Fruit fly (Drosophila melanogaster) whole organism, embryonic: ENCODE results near the gene Ugt36F1.
A peak's percentile ranks its signal among the peaks of the same experiment; 100 is the strongest.

Source experiments
- Bteb2 ChIP-seq: fragments of 200-800 bp; sonication (Bioruptor generic); optimal IDR thresholded peaks from 2 replicates; lab custom pipeline; 2016; ENCODE audit warnings: missing biosample characterization, missing genetic modification characterization
- CG11085 ChIP-seq: fragments of 200-800 bp; sonication (Bioruptor generic); IDR thresholded peaks from 2 replicates; pipeline ENCODE4 v1.3.6; 2022; ENCODE audit warnings: missing biosample characterization, missing genetic modification characterization
- CG11723 ChIP-seq: fragments of 200-800 bp; sonication (Bioruptor generic); optimal IDR thresholded peaks from 2 replicates; lab custom pipeline; 2017; ENCODE audit warnings: missing biosample characterization, mild to moderate bottlenecking, missing genetic modification characterization
- CG12769 ChIP-seq: fragments of 200-800 bp; sonication (Bioruptor generic); optimal IDR thresholded peaks from 2 replicates; lab custom pipeline; 2019; ENCODE audit warnings: missing biosample characterization, mild to moderate bottlenecking, missing genetic modification characterization, moderate library complexity
- CG13424 ChIP-seq: fragments of 200-800 bp; sonication (Bioruptor generic); optimal IDR thresholded peaks from 2 replicates; lab custom pipeline; 2019; ENCODE audit warnings: missing biosample characterization, mild to moderate bottlenecking, missing genetic modification characterization, moderate library complexity
- CG15601 ChIP-seq: fragments of 200-800 bp; sonication (Bioruptor generic); optimal IDR thresholded peaks from 3 replicates; lab custom pipeline; 2019; ENCODE audit warnings: missing biosample characterization, mild to moderate bottlenecking, missing genetic modification characterization, moderate library complexity
- CG1647 ChIP-seq: fragments of 200-800 bp; sonication (Bioruptor generic); optimal IDR thresholded peaks from 3 replicates; lab custom pipeline; 2016; ENCODE audit warnings: missing biosample characterization, missing genetic modification characterization
- CG17912 ChIP-seq: fragments of 200-800 bp; sonication (Bioruptor generic); optimal IDR thresholded peaks from 2 replicates; lab custom pipeline; 2018; ENCODE audit warnings: missing biosample characterization, mild to moderate bottlenecking, missing genetic modification characterization
- CG18476 ChIP-seq: fragments of 200-800 bp; sonication (Bioruptor generic); optimal IDR thresholded peaks from 2 replicates; lab custom pipeline; 2016; ENCODE audit warnings: missing biosample characterization, mild to moderate bottlenecking, missing genetic modification characterization
- CG18619 ChIP-seq: fragments of 200-800 bp; sonication (Bioruptor generic); optimal IDR thresholded peaks from 3 replicates; lab custom pipeline; 2017; ENCODE audit warnings: missing biosample characterization, mild to moderate bottlenecking, missing genetic modification characterization
- CG18764 ChIP-seq: fragments of 200-800 bp; sonication (Bioruptor generic); optimal IDR thresholded peaks from 3 replicates; lab custom pipeline; 2016; ENCODE audit warnings: missing biosample characterization, missing genetic modification characterization
- CG34224 ChIP-seq: fragments of 200-800 bp; sonication (Bioruptor generic); IDR thresholded peaks from 3 replicates; pipeline ENCODE4 v1.3.6; 2022; ENCODE audit warnings: missing biosample characterization, missing genetic modification characterization; ENCODE audit not compliant: partially characterized antibody
- CG3838 ChIP-seq: fragments of 200-800 bp; sonication (Bioruptor generic); optimal IDR thresholded peaks from 3 replicates; lab custom pipeline; 2016; ENCODE audit warnings: missing biosample characterization, missing genetic modification characterization
- CG4404 ChIP-seq: fragments of 200-800 bp; sonication (Bioruptor generic); IDR thresholded peaks from 2 replicates; pipeline ENCODE4 v1.3.6; 2022; ENCODE audit warnings: missing biosample characterization, missing genetic modification characterization
- CG5180 ChIP-seq: fragments of 200-800 bp; sonication (Bioruptor generic); optimal IDR thresholded peaks from 3 replicates; lab custom pipeline; 2017; ENCODE audit warnings: missing biosample characterization, missing genetic modification characterization, mild to moderate bottlenecking, moderate library complexity, missing genetic modification reagents
- CG6654 ChIP-seq: fragments of 200-800 bp; sonication (Bioruptor generic); optimal IDR thresholded peaks from 2 replicates; lab custom pipeline; 2017; ENCODE audit warnings: missing biosample characterization, mild to moderate bottlenecking, missing genetic modification characterization
- CG7839 ChIP-seq: fragments of 200-800 bp; sonication (Bioruptor generic); optimal IDR thresholded peaks from 3 replicates; lab custom pipeline; 2018; ENCODE audit warnings: missing biosample characterization, mild to moderate bottlenecking, missing genetic modification characterization, moderate library complexity
- CG8290 ChIP-seq, 3 experiments: fragments of 200-800 bp; sonication (Bioruptor generic); optimal IDR thresholded peaks; 2 replicates each; lab custom pipeline; 2016 to 2019; ENCODE audit warnings: missing biosample characterization in 3 of 3, missing genetic modification characterization in 3 of 3, mild to moderate bottlenecking in 2 of 3, moderate library complexity in 1 of 3
- CrebB ChIP-seq: fragments of 200-800 bp; sonication (Bioruptor generic); optimal IDR thresholded peaks from 3 replicates; lab custom pipeline; 2018; ENCODE audit warnings: missing biosample characterization, mild to moderate bottlenecking, missing genetic modification characterization
- D19B ChIP-seq: fragments of 200-800 bp; sonication (Bioruptor generic); optimal IDR thresholded peaks from 2 replicates; lab custom pipeline; 2017; ENCODE audit warnings: missing biosample characterization, mild to moderate bottlenecking, missing genetic modification characterization
- Dbx ChIP-seq: fragments of 200-800 bp; sonication (Bioruptor generic); IDR thresholded peaks from 3 replicates; pipeline ENCODE4 v1.3.6; 2022; ENCODE audit warnings: missing biosample characterization, missing genetic modification characterization
- HLH54F ChIP-seq: fragments of 200-800 bp; sonication (Bioruptor generic); optimal IDR thresholded peaks from 3 replicates; lab custom pipeline; 2016; ENCODE audit warnings: missing biosample characterization, missing genetic modification characterization
- Kr ChIP-seq: fragments of 200-800 bp; sonication (Bioruptor generic); optimal IDR thresholded peaks from 2 replicates; lab custom pipeline; 2017; ENCODE audit warnings: missing biosample characterization, mild to moderate bottlenecking, missing genetic modification characterization
- Max ChIP-seq: fragments of 200-800 bp; sonication (Bioruptor generic); optimal IDR thresholded peaks from 2 replicates; lab custom pipeline; 2016; ENCODE audit warnings: missing biosample characterization, mild to moderate bottlenecking, missing genetic modification characterization
- Med ChIP-seq: fragments of 200-800 bp; sonication (Bioruptor generic); peaks from one replicate; lab custom pipeline; 2016; ENCODE audit warnings: missing biosample characterization, missing genetic modification characterization, mild to moderate bottlenecking, inconsistent platforms, moderate library complexity
- Meics ChIP-seq: fragments of 200-800 bp; sonication (Bioruptor generic); optimal IDR thresholded peaks from 2 replicates; lab custom pipeline; 2017; ENCODE audit warnings: missing biosample characterization, mild to moderate bottlenecking, missing genetic modification characterization
- Myb ChIP-seq: fragments of 200-800 bp; sonication (Bioruptor generic); optimal IDR thresholded peaks from 2 replicates; lab custom pipeline; 2016; ENCODE audit warnings: missing biosample characterization, missing genetic modification characterization
- NC2β ChIP-seq: fragments of 200-800 bp; sonication (Bioruptor generic); optimal IDR thresholded peaks from 2 replicates; lab custom pipeline; 2016; ENCODE audit warnings: missing biosample characterization, missing genetic modification characterization
- Neu2 ChIP-seq: fragments of 200-800 bp; sonication (Bioruptor generic); optimal IDR thresholded peaks from 3 replicates; lab custom pipeline; 2016; ENCODE audit warnings: missing biosample characterization, missing genetic modification characterization, borderline replicate concordance
- Rfx ChIP-seq: fragments of 200-800 bp; sonication (Bioruptor generic); IDR thresholded peaks from 2 replicates; pipeline ENCODE4 v1.3.6; 2022; ENCODE audit warnings: missing biosample characterization, missing genetic modification characterization
- Rx ChIP-seq: fragments of 200-800 bp; sonication (Bioruptor generic); IDR thresholded peaks from 2 replicates; pipeline ENCODE4 v1.3.6; 2022; ENCODE audit warnings: missing biosample characterization, missing genetic modification characterization
- Tbp ChIP-seq: fragments of >200 bp; optimal IDR thresholded peaks from 2 replicates; lab custom pipeline; 2018; ENCODE audit warnings: missing biosample characterization, missing genetic modification characterization
- ab ChIP-seq: fragments of 200-800 bp; sonication (Bioruptor generic); optimal IDR thresholded peaks from 2 replicates; lab custom pipeline; 2016; ENCODE audit warnings: missing biosample characterization, missing genetic modification characterization
- cas ChIP-seq: fragments of 200-800 bp; sonication (Bioruptor generic); IDR thresholded peaks from 2 replicates; pipeline ENCODE4 v1.3.6; 2022; ENCODE audit warnings: missing biosample characterization, missing genetic modification characterization
- cato ChIP-seq: fragments of 200-800 bp; sonication (Bioruptor generic); optimal IDR thresholded peaks from 2 replicates; lab custom pipeline; 2016; ENCODE audit warnings: missing biosample characterization, missing genetic modification characterization, borderline replicate concordance
- esg ChIP-seq: fragments of 200-800 bp; sonication (Bioruptor generic); conservative IDR thresholded peaks from 2 replicates; pipeline ENCODE4 v1.3.6; 2022; ENCODE audit warnings: missing biosample characterization, missing genetic modification characterization
- gcm2 ChIP-seq: fragments of 200-800 bp; sonication (Bioruptor generic); optimal IDR thresholded peaks from 2 replicates; lab custom pipeline; 2016; ENCODE audit warnings: missing biosample characterization, missing genetic modification characterization
- gt ChIP-seq: fragments of 200-800 bp; sonication (Bioruptor generic); IDR thresholded peaks from 2 replicates; pipeline ENCODE4 v1.3.6; 2022; ENCODE audit warnings: missing biosample characterization, missing genetic modification characterization
- jigr1 ChIP-seq: fragments of 200-800 bp; sonication (Bioruptor generic); IDR thresholded peaks from 3 replicates; pipeline ENCODE4 v1.3.6; 2022; ENCODE audit warnings: missing biosample characterization, missing genetic modification characterization
- kni ChIP-seq: fragments of 200-800 bp; sonication (Bioruptor generic); optimal IDR thresholded peaks from 3 replicates; lab custom pipeline; 2017; ENCODE audit warnings: mild to moderate bottlenecking, missing biosample characterization, missing genetic modification reagents, missing genetic modification characterization
- lab ChIP-seq: fragments of 200-800 bp; sonication (Bioruptor generic); optimal IDR thresholded peaks from 3 replicates; lab custom pipeline; 2017; ENCODE audit warnings: missing biosample characterization, missing genetic modification characterization, mild to moderate bottlenecking, moderate library complexity, missing genetic modification reagents
- nmo ChIP-seq: fragments of 200-800 bp; sonication (Bioruptor generic); optimal IDR thresholded peaks from 2 replicates; lab custom pipeline; 2018; ENCODE audit warnings: missing biosample characterization, mild to moderate bottlenecking, missing genetic modification characterization, moderate library complexity
- oc ChIP-seq: fragments of 200-800 bp; sonication (Bioruptor generic); optimal IDR thresholded peaks from 2 replicates; lab custom pipeline; 2018; ENCODE audit warnings: missing biosample characterization, mild to moderate bottlenecking, missing genetic modification characterization, moderate library complexity
- org-1 ChIP-seq: fragments of 200-800 bp; sonication (Bioruptor generic); optimal IDR thresholded peaks from 2 replicates; lab custom pipeline; 2017; ENCODE audit warnings: missing biosample characterization, missing genetic modification characterization
- slbo ChIP-seq: fragments of 200-800 bp; sonication (Bioruptor generic); IDR thresholded peaks from 2 replicates; pipeline ENCODE4 v1.3.6; 2022; ENCODE audit warnings: missing biosample characterization, missing genetic modification characterization
- toy ChIP-seq: fragments of 200-800 bp; sonication (Bioruptor generic); IDR thresholded peaks from 2 replicates; pipeline ENCODE4 v1.3.6; 2022; ENCODE audit warnings: missing biosample characterization, missing genetic modification characterization
- trh ChIP-seq: fragments of 200-800 bp; sonication (Bioruptor generic); optimal IDR thresholded peaks from 2 replicates; lab custom pipeline; 2016; ENCODE audit warnings: missing biosample characterization, missing genetic modification characterization
- twi ChIP-seq: fragments of 200-800 bp; optimal IDR thresholded peaks from 2 replicates; lab custom pipeline; 2019; ENCODE audit warnings: missing biosample characterization, mild to moderate bottlenecking, missing genetic modification characterization, moderate library complexity
- zfh1 ChIP-seq: fragments of 200-800 bp; sonication (Bioruptor generic); IDR thresholded peaks from 3 replicates; pipeline ENCODE4 v1.3.6; 2022; ENCODE audit warnings: missing biosample characterization, missing genetic modification characterization

Gene Ugt36F1

DNA sequence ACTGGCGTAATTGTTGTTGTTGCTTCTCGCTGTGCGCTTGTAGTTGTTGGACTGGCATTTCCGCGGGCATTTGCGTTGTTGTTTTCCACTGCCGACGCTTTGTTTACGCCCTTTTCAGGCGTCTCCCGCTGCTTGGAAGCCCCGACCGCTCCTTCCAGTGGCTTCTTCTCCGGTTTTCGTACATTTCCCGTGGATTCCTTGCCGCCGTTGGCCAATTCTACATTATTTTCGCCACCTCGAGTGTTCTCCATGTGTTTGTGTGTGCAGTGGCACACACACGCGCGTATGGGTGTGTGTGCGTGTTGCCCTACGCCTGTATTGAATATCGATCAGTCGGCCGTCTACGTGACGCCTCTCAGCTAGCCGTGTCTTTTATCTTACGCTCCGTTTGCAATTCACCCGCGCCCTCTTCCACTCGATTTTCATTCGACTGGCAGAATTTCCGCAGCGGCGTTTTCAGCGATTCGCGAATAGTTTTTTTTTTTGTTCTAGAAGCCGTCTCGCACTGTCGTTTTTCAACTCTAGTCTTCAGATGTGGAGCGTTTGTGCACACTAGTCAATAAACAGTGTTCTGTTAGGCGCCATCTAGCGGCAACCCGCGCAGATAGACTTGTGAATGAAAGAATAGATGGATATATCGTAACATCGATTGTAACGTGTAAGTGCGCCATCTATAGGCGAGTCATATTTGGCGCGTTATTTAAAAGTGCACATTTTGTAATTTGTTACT is 20.2 kb downstream of the Ugt36F1 start, which contains the start of gene CG10600 (continued):
- TF ChIP-seq Rx (GFP tag; lab: Robert Waterston, UW): peak; percentile 60
- peak; percentile 84 for TF ChIP-seq CG1647
- TF ChIP-seq CG17912 (GFP tag; lab: Kevin White, UChicago): peak; percentile 83
- TF ChIP-seq Max: peak; percentile 70
- peak; percentile 89 for TF ChIP-seq lab (GFP tag; lab: Kevin White, UChicago)
- peak; percentile 75 for TF ChIP-seq CG18476 (GFP tag; lab: Kevin White, UChicago)
- TF ChIP-seq nmo (GFP tag; lab: Kevin White, UChicago): peak; percentile 62
- TF ChIP-seq CG8290 (GFP tag; optimal IDR thresholded peaks at IDR 0.05; lab: Kevin White, UChicago): peak; percentile 98
- peak; percentile 75 to 95 for TF ChIP-seq CG8290 (tag; optimal IDR thresholded peaks at IDR 0.05; lab: Kevin White, UChicago)
- peak; percentile 90 for TF ChIP-seq Rfx (GFP tag; lab: Robert Waterston, UW)
- no peak for TF ChIP-seq CG4404
- no peak for TF ChIP-seq Kr (GFP tag; lab: Kevin White, UChicago)
- TF ChIP-seq gcm2: peak; percentile 75
- peak; percentile 85 for TF ChIP-seq Myb (GFP tag; lab: Kevin White, UChicago)
- peak; percentile 76 for TF ChIP-seq Meics (GFP tag; lab: Kevin White, UChicago)
- peak; percentile 45 for TF ChIP-seq D19B (GFP tag; lab: Kevin White, UChicago)
- peak; percentile 90 for TF ChIP-seq slbo
- TF ChIP-seq CG18764 (GFP tag; lab: Kevin White, UChicago): peak; percentile 81
- TF ChIP-seq toy (GFP tag; lab: Robert Waterston, UW): peak; percentile 25; the same call in 1 of the 2 replicates
- no peak for TF ChIP-seq esg (GFP tag; lab: Robert Waterston, UW)
- TF ChIP-seq CG11723 (GFP tag; lab: Kevin White, UChicago): peak; percentile 73
- peak; percentile 51 for TF ChIP-seq cato
- TF ChIP-seq kni: peak; percentile 55
- peak; percentile 36 for TF ChIP-seq CG3838 (GFP tag; lab: Kevin White, UChicago)
- no peak for TF ChIP-seq ab (GFP tag; lab: Kevin White, UChicago)
- no peak for TF ChIP-seq CG12769 (tag; lab: Kevin White, UChicago)
- peak; percentile 61 for TF ChIP-seq CG13424
- TF ChIP-seq HLH54F (GFP tag; lab: Kevin White, UChicago): peak; percentile 90
- TF ChIP-seq CG18619 (GFP tag; lab: Kevin White, UChicago): peak; percentile 46
- TF ChIP-seq CG34224 (GFP tag; lab: Robert Waterston, UW): peak; percentile 88; the same call in 2 of the 3 replicates
- no peak for TF ChIP-seq Tbp (GFP tag; lab: Kevin White, UChicago)
- TF ChIP-seq CG5180 (GFP tag; lab: Kevin White, UChicago): peak; percentile 9
- TF ChIP-seq jigr1 (GFP tag; lab: Robert Waterston, UW): no peak
- TF ChIP-seq CrebB: peak; percentile 64
- peak; percentile 83 for TF ChIP-seq NC2β (GFP tag; lab: Kevin White, UChicago)
- peak; percentile 56 for TF ChIP-seq trh (GFP tag; lab: Kevin White, UChicago)
- peak; percentile 69 for TF ChIP-seq org-1 (GFP tag; lab: Kevin White, UChicago)
- TF ChIP-seq CG15601: peak; percentile 78
- TF ChIP-seq gt (GFP tag; lab: Robert Waterston, UW): peak; percentile 47; the same call in 1 of the 2 replicates
- TF ChIP-seq CG7839 (tag; lab: Kevin White, UChicago): peak; percentile 76
- TF ChIP-seq Med (GFP tag; lab: Kevin White, UChicago): peak; percentile 98
- TF ChIP-seq CG6654 (GFP tag; lab: Kevin White, UChicago): no peak
- TF ChIP-seq oc (tag; lab: Kevin White, UChicago): no peak
- peak; percentile 87 for TF ChIP-seq Dbx (GFP tag; lab: Robert Waterston, UW)
- no peak for TF ChIP-seq Neu2 (GFP tag; lab: Kevin White, UChicago)
- peak; percentile 34 for TF ChIP-seq twi
- peak; percentile 54; the same call in 1 of the 2 replicates for TF ChIP-seq cas (GFP tag; lab: Robert Waterston, UW)
- peak; percentile 78 for TF ChIP-seq zfh1 (GFP tag; lab: Robert Waterston, UW)
- TF ChIP-seq CG11085 (GFP tag; lab: Robert Waterston, UW): peak; percentile 76
- TF ChIP-seq Bteb2 (GFP tag; lab: Kevin White, UChicago): peak; percentile 80
